Fruit fly (Drosophila melanogaster): ENCODE results near the gene gudu.

gudu gene

DNA sequence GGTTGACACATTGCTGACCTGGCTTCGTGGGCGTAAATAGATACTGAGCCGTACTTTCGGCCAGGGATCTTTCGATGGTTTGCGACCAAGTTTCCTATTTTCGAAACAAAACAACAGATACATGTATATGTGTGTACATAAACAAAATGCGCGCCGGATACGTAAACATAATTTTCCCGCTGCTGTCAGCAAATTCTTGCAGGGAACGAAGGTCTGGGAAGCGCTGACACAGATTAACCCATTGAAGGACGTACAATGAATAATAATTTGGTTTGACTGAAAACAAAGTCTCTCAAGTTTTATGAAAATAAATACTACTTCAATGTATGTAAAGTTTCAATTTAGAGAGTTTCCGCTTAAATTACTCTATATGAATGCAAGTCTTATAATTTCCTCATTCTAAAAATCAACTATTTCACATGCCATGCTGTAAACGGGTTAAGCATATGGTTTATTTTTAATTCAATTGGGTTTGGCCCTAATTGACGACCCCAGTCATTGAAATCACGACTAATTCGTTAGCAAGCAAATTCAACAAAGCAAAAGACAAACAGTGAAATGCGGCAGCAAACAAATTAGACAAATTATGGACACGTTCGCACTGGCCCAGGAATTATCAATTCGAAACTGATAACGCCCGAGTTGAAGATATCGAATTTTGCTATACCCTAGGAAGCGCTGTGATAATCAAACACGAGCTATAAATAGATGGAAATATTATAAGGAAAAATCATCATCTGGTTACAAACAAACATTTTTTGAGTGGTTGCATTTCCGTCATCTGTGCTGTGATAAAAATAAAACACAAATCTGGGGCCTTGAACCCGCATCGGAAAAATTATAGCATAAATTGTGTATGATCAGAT, 1.5 kb upstream of the gudu start (continued):
- TF ChIP-seq ind (GFP tag; optimal IDR thresholded peaks at IDR 0.05) (no peak), scrt (GFP tag; optimal IDR thresholded peaks at IDR 0.05) (no peak), CG7357 (GFP tag; IDR thresholded peaks at IDR 0.05) (0 out of 3 replicates have a peak, but pooled peaks have one; percentile 27), amos (GFP tag; IDR thresholded peaks at IDR 0.05; ENCODE audit: partially characterized antibody) (no peak), lab (GFP tag; optimal IDR thresholded peaks at IDR 0.05) (peak; percentile 57), psq (GFP tag; optimal IDR thresholded peaks at IDR 0.05) (no peak), CG2889 (GFP tag; IDR thresholded peaks at IDR 0.05) (no peak), CG1233 (GFP tag; optimal IDR thresholded peaks at IDR 0.05) (no peak), pan (optimal IDR thresholded peaks at IDR 0.05) (no peak), pan (GFP tag; optimal IDR thresholded peaks at IDR 0.05 in 1 of 2, IDR thresholded peaks at IDR 0.05 in 1 of 2) (no peak), HHEX (GFP tag; optimal IDR thresholded peaks at IDR 0.05) (peak; percentile 34), pum (GFP tag; optimal IDR thresholded peaks at IDR 0.05) (no peak), CG6254 (GFP tag; optimal IDR thresholded peaks at IDR 0.05) (no peak), lbe (GFP tag; optimal IDR thresholded peaks at IDR 0.05) (no peak), Ravus (GFP tag; IDR thresholded peaks at IDR 0.05) (no peak), CG7963 (GFP tag; IDR thresholded peaks at IDR 0.05; ENCODE audit: partially characterized antibody) (no peak), bbx (GFP tag; IDR thresholded peaks at IDR 0.05; ENCODE audit: partially characterized antibody) (no peak), CG9609 (GFP tag; optimal IDR thresholded peaks at IDR 0.05) (no peak), NC2β (GFP tag; optimal IDR thresholded peaks at IDR 0.05) (no peak), exex (tag; optimal IDR thresholded peaks at IDR 0.05) (peak; percentile 32), Trl (optimal IDR thresholded peaks at IDR 0.05) (no peak), Trl (GFP tag; optimal IDR thresholded peaks at IDR 0.05) (no peak), hbn (GFP tag; IDR thresholded peaks at IDR 0.05; ENCODE audit: partially characterized antibody) (no peak), Scr (GFP tag; IDR thresholded peaks at IDR 0.05; ENCODE audit: partially characterized antibody) (no peak), CG14441 (GFP tag; IDR thresholded peaks at IDR 0.05) (no peak), CG34224 (GFP tag; IDR thresholded peaks at IDR 0.05; ENCODE audit: partially characterized antibody) (no peak), CG1529 (GFP tag; optimal IDR thresholded peaks at IDR 0.05) (peak; percentile 18), eyg (GFP tag; optimal IDR thresholded peaks at IDR 0.05) (no peak), croc (GFP tag; conservative IDR thresholded peaks at IDR 0.05) (no peak), CG33557 (GFP tag; optimal IDR thresholded peaks at IDR 0.05) (no peak), gsb-n (tag; optimal IDR thresholded peaks at IDR 0.05) (no peak), CG3163 (GFP tag; optimal IDR thresholded peaks at IDR 0.05) (no peak), Xbp1 (GFP tag; optimal IDR thresholded peaks at IDR 0.05) (no peak), CG18262 (tag; optimal IDR thresholded peaks at IDR 0.05) (no peak), CG11560 (tag; IDR thresholded peaks at IDR 0.05) (no peak), CG10274 (GFP tag; optimal IDR thresholded peaks at IDR 0.05) (no peak), Usf (GFP tag; optimal IDR thresholded peaks at IDR 0.05) (no peak), Myb (GFP tag; optimal IDR thresholded peaks at IDR 0.05) (no peak), nmo (GFP tag; optimal IDR thresholded peaks at IDR 0.05) (no peak), Dll (GFP tag; IDR thresholded peaks at IDR 0.05; ENCODE audit: partially characterized antibody) (no peak), CG5245 (GFP tag; optimal IDR thresholded peaks at IDR 0.05) (no peak), CG11723 (GFP tag; optimal IDR thresholded peaks at IDR 0.05) (no peak), tup (GFP tag; optimal IDR thresholded peaks at IDR 0.05) (no peak), CG4360 (GFP tag; IDR thresholded peaks at IDR 0.05) (no peak), CG3281 (GFP tag; optimal IDR thresholded peaks at IDR 0.05) (no peak), fu2 (GFP tag; optimal IDR thresholded peaks at IDR 0.05) (no peak), CG3995 (GFP tag; optimal IDR thresholded peaks at IDR 0.05) (peak; percentile 50), CG13424 (tag; optimal IDR thresholded peaks at IDR 0.05) (no peak), Ets65A (GFP tag) (peak; percentile 49), Fer2 (tag; optimal IDR thresholded peaks at IDR 0.05) (no peak)

Data from whole organism, embryonic.